Fruit fly (Drosophila melanogaster) whole organism, embryonic: ENCODE results near the gene CG34290.

Experiments
- ATbp ChIP-seq: fragments of 200-800 bp; sonication (Bioruptor generic); optimal IDR thresholded peaks from 2 replicates; lab custom pipeline; 2017; ENCODE audit warnings: missing biosample characterization, mild to moderate bottlenecking, missing genetic modification characterization, missing genetic modification reagents
- Antp ChIP-seq: fragments of 200-800 bp; sonication (Bioruptor generic); optimal IDR thresholded peaks from 3 replicates; lab custom pipeline; 2016; ENCODE audit warnings: missing biosample characterization, missing genetic modification characterization
- B-H1 ChIP-seq: fragments of 200-800 bp; sonication (Bioruptor generic); IDR thresholded peaks from 3 replicates; pipeline ENCODE4 v1.3.6; 2022; ENCODE audit warnings: missing biosample characterization, missing genetic modification characterization
- BtbVII ChIP-seq: fragments of 200-800 bp; sonication (Bioruptor generic); optimal IDR thresholded peaks from 3 replicates; lab custom pipeline; 2017; ENCODE audit warnings: missing biosample characterization, mild to moderate bottlenecking, missing genetic modification characterization
- Bteb2 ChIP-seq: fragments of 200-800 bp; sonication (Bioruptor generic); optimal IDR thresholded peaks from 2 replicates; lab custom pipeline; 2016; ENCODE audit warnings: missing biosample characterization, missing genetic modification characterization
- CG10431 ChIP-seq: fragments of 200-800 bp; sonication (Bioruptor generic); optimal IDR thresholded peaks from 3 replicates; lab custom pipeline; 2018; ENCODE audit warnings: missing biosample characterization, mild to moderate bottlenecking, missing genetic modification characterization
- CG11085 ChIP-seq: fragments of 200-800 bp; sonication (Bioruptor generic); IDR thresholded peaks from 2 replicates; pipeline ENCODE4 v1.3.6; 2022; ENCODE audit warnings: missing biosample characterization, missing genetic modification characterization
- CG11696 ChIP-seq: fragments of 200-800 bp; sonication (Bioruptor generic); IDR thresholded peaks from 2 replicates; pipeline ENCODE4 v1.3.6; 2022; ENCODE audit warnings: missing biosample characterization, missing genetic modification characterization
- CG11723 ChIP-seq: fragments of 200-800 bp; sonication (Bioruptor generic); optimal IDR thresholded peaks from 2 replicates; lab custom pipeline; 2017; ENCODE audit warnings: missing biosample characterization, mild to moderate bottlenecking, missing genetic modification characterization
- CG13287 ChIP-seq: fragments of 200-800 bp; sonication (Bioruptor generic); IDR thresholded peaks from 2 replicates; pipeline ENCODE4 v1.3.6; 2022; ENCODE audit warnings: missing biosample characterization, missing genetic modification characterization; ENCODE audit not compliant: partially characterized antibody
- CG13424 ChIP-seq: fragments of 200-800 bp; sonication (Bioruptor generic); optimal IDR thresholded peaks from 2 replicates; lab custom pipeline; 2019; ENCODE audit warnings: missing biosample characterization, mild to moderate bottlenecking, missing genetic modification characterization, moderate library complexity
- CG13775 ChIP-seq: fragments of 200-800 bp; sonication (Bioruptor generic); optimal IDR thresholded peaks from 3 replicates; lab custom pipeline; 2017; ENCODE audit warnings: missing biosample characterization, mild to moderate bottlenecking, missing genetic modification characterization
- CG16815 ChIP-seq: fragments of 200-800 bp; sonication (Bioruptor generic); optimal IDR thresholded peaks from 3 replicates; lab custom pipeline; 2017; ENCODE audit warnings: missing biosample characterization, mild to moderate bottlenecking, missing genetic modification characterization
- CG17361 ChIP-seq: fragments of 200-800 bp; sonication (Bioruptor generic); IDR thresholded peaks from 3 replicates; pipeline ENCODE4 v1.3.6; 2022; ENCODE audit warnings: missing biosample characterization, missing genetic modification characterization
- CG18476 ChIP-seq: fragments of 200-800 bp; sonication (Bioruptor generic); optimal IDR thresholded peaks from 2 replicates; lab custom pipeline; 2016; ENCODE audit warnings: missing biosample characterization, mild to moderate bottlenecking, missing genetic modification characterization
- CG2116 ChIP-seq: fragments of 200-800 bp; sonication (Bioruptor generic); optimal IDR thresholded peaks from 3 replicates; lab custom pipeline; 2018; ENCODE audit warnings: missing biosample characterization, mild to moderate bottlenecking, missing genetic modification characterization
- CG2199 ChIP-seq: fragments of 200-800 bp; sonication (Bioruptor generic); IDR thresholded peaks from 3 replicates; pipeline ENCODE4 v1.3.6; 2022; ENCODE audit warnings: missing biosample characterization, missing genetic modification characterization
- CG34224 ChIP-seq: fragments of 200-800 bp; sonication (Bioruptor generic); IDR thresholded peaks from 3 replicates; pipeline ENCODE4 v1.3.6; 2022; ENCODE audit warnings: missing biosample characterization, missing genetic modification characterization; ENCODE audit not compliant: partially characterized antibody
- CG3847 ChIP-seq: fragments of 200-800 bp; sonication (Bioruptor generic); IDR thresholded peaks from 2 replicates; pipeline ENCODE4 v1.3.6; 2022; ENCODE audit warnings: missing biosample characterization, missing genetic modification characterization
- CG5180 ChIP-seq: fragments of 200-800 bp; sonication (Bioruptor generic); optimal IDR thresholded peaks from 3 replicates; lab custom pipeline; 2017; ENCODE audit warnings: missing biosample characterization, missing genetic modification characterization, mild to moderate bottlenecking, moderate library complexity, missing genetic modification reagents
- CG7357 ChIP-seq: fragments of 200-800 bp; sonication (Bioruptor generic); IDR thresholded peaks from 3 replicates; pipeline ENCODE4 v1.3.6; 2022; ENCODE audit warnings: missing biosample characterization, missing genetic modification characterization
- CG7928 ChIP-seq: fragments of 200-800 bp; sonication (Bioruptor generic); optimal IDR thresholded peaks from 2 replicates; lab custom pipeline; 2017; ENCODE audit warnings: missing biosample characterization, mild to moderate bottlenecking, missing genetic modification characterization
- CkIIα-i1 ChIP-seq: fragments of 200-800 bp; sonication (Bioruptor generic); IDR thresholded peaks from 2 replicates; pipeline ENCODE4 v1.3.6; 2022; ENCODE audit warnings: missing biosample characterization, missing genetic modification characterization
- D ChIP-seq, 2 experiments: fragments of 200-800 bp in 1 of 2; fragments of >200 bp in 1 of 2; sonication (Bioruptor generic) in 1 of 2; optimal IDR thresholded peaks; 2 replicates in 1 of 2; 3 replicates in 1 of 2; lab custom pipeline; 2017; ENCODE audit warnings: mild to moderate bottlenecking in 1 of 2, missing biosample characterization in 1 of 2, missing genetic modification characterization in 1 of 2, missing genetic modification reagents in 1 of 2
- Dbx ChIP-seq: fragments of 200-800 bp; sonication (Bioruptor generic); IDR thresholded peaks from 3 replicates; pipeline ENCODE4 v1.3.6; 2022; ENCODE audit warnings: missing biosample characterization, missing genetic modification characterization
- Dek ChIP-seq: fragments of 200-800 bp; sonication (Bioruptor generic); optimal IDR thresholded peaks from 3 replicates; lab custom pipeline; 2019; ENCODE audit warnings: missing biosample characterization, mild to moderate bottlenecking, missing genetic modification characterization, moderate library complexity
- Dip2 ChIP-seq: fragments of 200-800 bp; sonication (Bioruptor generic); IDR thresholded peaks from 2 replicates; pipeline ENCODE4 v1.3.6; 2022; ENCODE audit warnings: missing biosample characterization, missing genetic modification characterization
- Hand ChIP-seq: fragments of 200-800 bp; sonication (Bioruptor generic); optimal IDR thresholded peaks from 2 replicates; lab custom pipeline; 2017; ENCODE audit warnings: mild to moderate bottlenecking, missing biosample characterization, missing genetic modification reagents, missing genetic modification characterization
- Hey ChIP-seq: fragments of 200-800 bp; sonication (Bioruptor generic); optimal IDR thresholded peaks from 3 replicates; lab custom pipeline; 2018; ENCODE audit warnings: missing biosample characterization, mild to moderate bottlenecking, missing genetic modification characterization
- Hr3 ChIP-seq: fragments of 200-800 bp; sonication (Bioruptor generic); optimal IDR thresholded peaks from 3 replicates; lab custom pipeline; 2016; ENCODE audit warnings: missing biosample characterization, missing genetic modification characterization
- Hr39 ChIP-seq: fragments of >200 bp; optimal IDR thresholded peaks from 2 replicates; lab custom pipeline; 2017
- Jarid2 ChIP-seq: fragments of 200-800 bp; sonication (Bioruptor generic); optimal IDR thresholded peaks from 3 replicates; lab custom pipeline; 2017; ENCODE audit warnings: mild to moderate bottlenecking, missing biosample characterization, missing genetic modification reagents, missing genetic modification characterization
- Oaz ChIP-seq: fragments of 200-800 bp; sonication (Bioruptor generic); IDR thresholded peaks from 2 replicates; pipeline ENCODE4 v1.3.6; 2022; ENCODE audit warnings: missing biosample characterization, missing genetic modification characterization
- Sry-β ChIP-seq: fragments of 200-800 bp; sonication (Bioruptor generic); optimal IDR thresholded peaks from 2 replicates; lab custom pipeline; 2018; ENCODE audit warnings: missing biosample characterization, mild to moderate bottlenecking, missing genetic modification characterization, moderate library complexity
- al ChIP-seq: fragments of 200-800 bp; sonication (Bioruptor generic); IDR thresholded peaks from 2 replicates; pipeline ENCODE4 v1.3.6; 2022; ENCODE audit warnings: missing biosample characterization, missing genetic modification characterization
- ato ChIP-seq: fragments of 200-800 bp; sonication (Bioruptor generic); IDR thresholded peaks from 2 replicates; pipeline ENCODE4 v1.3.6; 2022; ENCODE audit warnings: missing biosample characterization, missing genetic modification characterization; ENCODE audit not compliant: partially characterized antibody
- bbx ChIP-seq: fragments of 200-800 bp; sonication (Bioruptor generic); IDR thresholded peaks from 2 replicates; pipeline ENCODE4 v1.3.6; 2022; ENCODE audit warnings: missing biosample characterization, missing genetic modification characterization; ENCODE audit not compliant: partially characterized antibody
- cwo ChIP-seq: fragments of 200-800 bp; sonication (Bioruptor generic); optimal IDR thresholded peaks from 3 replicates; lab custom pipeline; 2017; ENCODE audit warnings: missing biosample characterization, missing genetic modification characterization, mild to moderate bottlenecking, moderate library complexity, missing genetic modification reagents
- ems ChIP-seq: fragments of 200-800 bp; sonication (Bioruptor generic); optimal IDR thresholded peaks from 3 replicates; lab custom pipeline; 2016; ENCODE audit warnings: missing biosample characterization, missing genetic modification characterization
- kah ChIP-seq: fragments of 200-800 bp; sonication (Bioruptor generic); optimal IDR thresholded peaks from 2 replicates; lab custom pipeline; 2018; ENCODE audit warnings: missing biosample characterization, mild to moderate bottlenecking, missing genetic modification characterization
- mirr ChIP-seq: fragments of 200-800 bp; sonication (Bioruptor generic); optimal IDR thresholded peaks from 3 replicates; lab custom pipeline; 2018; ENCODE audit warnings: missing biosample characterization, mild to moderate bottlenecking, missing genetic modification characterization
- pan ChIP-seq, 4 experiments: fragments of >200 bp in 3 of 4; fragments of 200-800 bp in 1 of 4; sonication (Bioruptor generic) in 1 of 4; optimal IDR thresholded peaks in 3 of 4; IDR thresholded peaks in 1 of 4; 2 replicates each; pipeline versions ENCODE4 v1.3.6 to Lab custom; 2017 to 2022; ENCODE audit warnings: missing biosample characterization in 2 of 4, missing genetic modification characterization in 2 of 4, mixed read lengths in 1 of 4
- peb ChIP-seq: fragments of 200-800 bp; sonication (Bioruptor generic); IDR thresholded peaks from 2 replicates; pipeline ENCODE4 v1.3.6; 2022; ENCODE audit warnings: missing biosample characterization, missing genetic modification characterization
- pfk ChIP-seq: fragments of 200-800 bp; sonication (Bioruptor generic); optimal IDR thresholded peaks from 2 replicates; lab custom pipeline; 2018; ENCODE audit warnings: missing biosample characterization, mild to moderate bottlenecking, missing genetic modification characterization, moderate library complexity
- pho ChIP-seq: fragments of 200-800 bp; sonication (Bioruptor generic); optimal IDR thresholded peaks from 2 replicates; lab custom pipeline; 2016; ENCODE audit warnings: missing biosample characterization, missing genetic modification characterization
- pros ChIP-seq: fragments of 200-800 bp; sonication (Bioruptor generic); optimal IDR thresholded peaks from 3 replicates; lab custom pipeline; 2019; ENCODE audit warnings: missing biosample characterization, mild to moderate bottlenecking, missing genetic modification characterization, moderate library complexity
- slou ChIP-seq: fragments of 200-800 bp; sonication (Bioruptor generic); optimal IDR thresholded peaks from 3 replicates; lab custom pipeline; 2016; ENCODE audit warnings: missing biosample characterization, missing genetic modification characterization
- usp ChIP-seq: fragments of >200 bp; optimal IDR thresholded peaks from 2 replicates; lab custom pipeline; 2017; ENCODE audit warnings: missing biosample characterization, missing genetic modification characterization

CG34290 gene

dm6 chr3R:24333182-24333808 lies 43.7 kb upstream of the CG34290 start, which contains the start of the genes Rrp5 and Dis3 (continued):
- no peak for TF ChIP-seq Antp
- no peak for TF ChIP-seq CG17361 (GFP tag; lab: Robert Waterston, UW)
- TF ChIP-seq kah: no peak
- TF ChIP-seq CG16815 (GFP tag; lab: Kevin White, UChicago): no peak
- TF ChIP-seq ATbp (GFP tag; lab: Kevin White, UChicago): no peak
- peak; percentile 52 for TF ChIP-seq CG2116 (GFP tag; lab: Kevin White, UChicago)
- no peak for TF ChIP-seq Oaz (GFP tag; lab: Robert Waterston, UW)
- TF ChIP-seq Dek (tag; lab: Kevin White, UChicago): no peak
- peak; percentile 6 for TF ChIP-seq pfk (GFP tag; lab: Kevin White, UChicago)
- peak; percentile 7; the same call in 1 of the 2 replicates for TF ChIP-seq ato (GFP tag; lab: Robert Waterston, UW)
- no peak for TF ChIP-seq Dip2
- TF ChIP-seq CG13287: peak; percentile 64; the same call in 1 of the 2 replicates
- peak; percentile 42 for TF ChIP-seq CG13775 (GFP tag; lab: Kevin White, UChicago)
- no peak for TF ChIP-seq D (optimal IDR thresholded peaks at IDR 0.05; lab: Kevin White, UChicago)
- no peak for TF ChIP-seq D (GFP tag; optimal IDR thresholded peaks at IDR 0.05; lab: Kevin White, UChicago)
- TF ChIP-seq Dbx (GFP tag; lab: Robert Waterston, UW): peak; percentile 59; the same call in 1 of the 3 replicates
- TF ChIP-seq bbx (GFP tag; lab: Robert Waterston, UW): peak; percentile 58; the same call in 1 of the 2 replicates
- TF ChIP-seq al (GFP tag; lab: Robert Waterston, UW): 0 out of 2 replicates have a peak, but pooled peaks have one; percentile 10
- no peak for TF ChIP-seq Hey
- TF ChIP-seq slou: no peak
- TF ChIP-seq peb (GFP tag; lab: Robert Waterston, UW): no peak
- no peak for TF ChIP-seq CG11696 (GFP tag; lab: Robert Waterston, UW)
- TF ChIP-seq CG13424 (tag; lab: Kevin White, UChicago): no peak
- no peak for TF ChIP-seq CG7357 (GFP tag; lab: Robert Waterston, UW)
- no peak for TF ChIP-seq CG10431 (GFP tag; lab: Kevin White, UChicago)
- no peak for TF ChIP-seq CG7928 (GFP tag; lab: Kevin White, UChicago)
- TF ChIP-seq CG18476 (GFP tag; lab: Kevin White, UChicago): no peak
- peak; percentile 15 for TF ChIP-seq Hr3
- TF ChIP-seq mirr (GFP tag; lab: Kevin White, UChicago): no peak
- TF ChIP-seq Bteb2 (GFP tag; lab: Kevin White, UChicago): no peak
- TF ChIP-seq CG5180 (GFP tag; lab: Kevin White, UChicago): no peak
- TF ChIP-seq Hr39: no peak
- no peak for TF ChIP-seq CkIIα-i1
- no peak for TF ChIP-seq BtbVII (GFP tag; lab: Kevin White, UChicago)
- no peak; the same call in 2 of the 3 replicates for TF ChIP-seq CG2199 (GFP tag; lab: Robert Waterston, UW)
- no peak for TF ChIP-seq pros (GFP tag; lab: Kevin White, UChicago)
- TF ChIP-seq CG34224 (GFP tag; lab: Robert Waterston, UW): no peak; the same call in 2 of the 3 replicates
- no peak for TF ChIP-seq CG11723 (GFP tag; lab: Kevin White, UChicago)
- TF ChIP-seq B-H1 (GFP tag; lab: Robert Waterston, UW): no peak
- TF ChIP-seq ems (GFP tag; lab: Kevin White, UChicago): no peak
- TF ChIP-seq pan (optimal IDR thresholded peaks at IDR 0.05; lab: Kevin White, UChicago): no peak
- peak in 1 of 2 experiments; percentile 18 for TF ChIP-seq pan (GFP tag; optimal IDR thresholded peaks at IDR 0.05 in 1 of 2, IDR thresholded peaks at IDR 0.05 in 1 of 2)
- no peak for TF ChIP-seq Jarid2
- no peak for TF ChIP-seq Sry-β
- no peak for TF ChIP-seq Hand (GFP tag; lab: Kevin White, UChicago)
- peak; percentile 64; the same call in 1 of the 2 replicates for TF ChIP-seq CG3847
- peak; percentile 42; the same call in 1 of the 2 replicates for TF ChIP-seq CG11085
- TF ChIP-seq pho: peak; percentile 56
- peak; percentile 87 for TF ChIP-seq cwo (GFP tag; lab: Kevin White, UChicago)
- no peak for TF ChIP-seq usp (GFP tag; lab: Kevin White, UChicago)
